Fruit fly (Drosophila melanogaster): ENCODE data around the gene CG13847.

dm6 chr3R:22446493-22446892 is 10.5 kb upstream of the CG13847 start, which contains the start of gene CG12499:
- TF ChIP-seq psq (optimal IDR thresholded peaks at IDR 0.05) (no peak), Myc (optimal IDR thresholded peaks at IDR 0.05) (no peak), ttk (optimal IDR thresholded peaks at IDR 0.05) (no peak), insv (optimal IDR thresholded peaks at IDR 0.05) (no peak), Sin3A (optimal IDR thresholded peaks at IDR 0.05) (no peak)
